Worm (Caenorhabditis elegans) whole organism, late embryonic: ENCODE measurements around the gene clec-78.

ENCODE experiments used
- C08G9.2 ChIP-seq: sonication (generic microtip); optimal IDR thresholded peaks from 2 replicates; lab custom pipeline; 2016; ENCODE audit warnings: mild to moderate bottlenecking, missing genetic modification characterization, moderate library complexity, missing compliant biosample characterization
- F13H6.1 ChIP-seq: sonication (generic microtip); optimal IDR thresholded peaks from 2 replicates; lab custom pipeline; 2016; ENCODE audit warnings: missing genetic modification characterization, missing compliant biosample characterization
- T23F11.4 ChIP-seq: fragments of 200-800 bp; sonication (Bioruptor generic); optimal IDR thresholded peaks from 2 replicates; lab custom pipeline; 2018; ENCODE audit warnings: mild to moderate bottlenecking, missing genetic modification characterization, missing compliant biosample characterization
- ahr-1 ChIP-seq: sonication (generic microtip); optimal IDR thresholded peaks from 2 replicates; lab custom pipeline; 2016; ENCODE audit warnings: missing genetic modification characterization, missing compliant biosample characterization
- ceh-14 ChIP-seq: sonication (generic microtip); optimal IDR thresholded peaks from 2 replicates; lab custom pipeline; 2016; ENCODE audit warnings: missing genotype, missing genetic modification characterization, missing compliant biosample characterization
- ceh-18 ChIP-seq: sonication (generic microtip); optimal IDR thresholded peaks from 2 replicates; lab custom pipeline; 2016; ENCODE audit warnings: missing genetic modification characterization, missing compliant biosample characterization
- ceh-2 ChIP-seq: sonication (generic microtip); optimal IDR thresholded peaks from 2 replicates; lab custom pipeline; 2016; ENCODE audit warnings: missing genotype, missing genetic modification characterization, missing compliant biosample characterization
- ceh-22 ChIP-seq: sonication (generic microtip); optimal IDR thresholded peaks from 2 replicates; lab custom pipeline; 2017; ENCODE audit warnings: missing biosample characterization, missing genetic modification characterization
- ceh-24 ChIP-seq: sonication (generic microtip); optimal IDR thresholded peaks from 2 replicates; lab custom pipeline; 2016; ENCODE audit warnings: mild to moderate bottlenecking, missing genetic modification characterization, missing compliant biosample characterization
- ceh-30 ChIP-seq: fragments of 150-350 bp; optimal IDR thresholded peaks from 2 replicates; lab custom pipeline; 2014; ENCODE audit warnings: missing biosample characterization, missing genetic modification characterization
- ceh-31 ChIP-seq: sonication (generic microtip); optimal IDR thresholded peaks from 2 replicates; lab custom pipeline; 2016; ENCODE audit warnings: missing genetic modification characterization, missing compliant biosample characterization
- ceh-34 ChIP-seq: sonication (generic microtip); optimal IDR thresholded peaks from 2 replicates; lab custom pipeline; 2016; ENCODE audit warnings: mild to moderate bottlenecking, missing genetic modification characterization, missing compliant biosample characterization
- ceh-9 ChIP-seq: sonication (generic microtip); optimal IDR thresholded peaks from 2 replicates; lab custom pipeline; 2016; ENCODE audit warnings: mild to moderate bottlenecking, missing genetic modification characterization, inconsistent platforms, missing compliant biosample characterization
- che-1 ChIP-seq: sonication (generic microtip); optimal IDR thresholded peaks from 2 replicates; lab custom pipeline; 2016; ENCODE audit warnings: mild to moderate bottlenecking, missing genetic modification characterization, missing compliant biosample characterization
- dve-1 ChIP-seq: sonication (generic microtip); optimal IDR thresholded peaks from 2 replicates; lab custom pipeline; 2017; ENCODE audit warnings: antibody characterized with exemption, mild to moderate bottlenecking, missing genetic modification characterization, missing compliant biosample characterization
- elt-2 ChIP-seq: sonication (generic microtip); optimal IDR thresholded peaks from 2 replicates; lab custom pipeline; 2016; ENCODE audit warnings: missing genetic modification reagents, missing genetic modification characterization, missing compliant biosample characterization
- elt-4 ChIP-seq: sonication (generic microtip); optimal IDR thresholded peaks from 2 replicates; lab custom pipeline; 2016; ENCODE audit warnings: missing genetic modification characterization, missing compliant biosample characterization
- ets-4 ChIP-seq: sonication (generic microtip); optimal IDR thresholded peaks from 2 replicates; lab custom pipeline; 2016; ENCODE audit warnings: missing genetic modification characterization, missing compliant biosample characterization
- eyg-1 ChIP-seq: sonication (generic microtip); optimal IDR thresholded peaks from 2 replicates; lab custom pipeline; 2016; ENCODE audit warnings: missing genotype, missing genetic modification characterization, missing compliant biosample characterization
- fax-1 ChIP-seq: sonication (generic microtip); optimal IDR thresholded peaks from 2 replicates; lab custom pipeline; 2016; ENCODE audit warnings: missing genotype, missing genetic modification characterization, missing compliant biosample characterization
- fkh-10 ChIP-seq: fragments of 150-350 bp; optimal IDR thresholded peaks from 2 replicates; lab custom pipeline; 2014; ENCODE audit warnings: missing biosample characterization, missing genetic modification reagents, missing genetic modification characterization
- fkh-6 ChIP-seq: sonication (generic microtip); optimal IDR thresholded peaks from 2 replicates; lab custom pipeline; 2016; ENCODE audit warnings: missing genetic modification characterization, missing compliant biosample characterization
- gmeb-2 ChIP-seq: sonication (generic microtip); optimal IDR thresholded peaks from 2 replicates; lab custom pipeline; 2016; ENCODE audit warnings: missing genetic modification characterization, inconsistent platforms, missing compliant biosample characterization
- hlh-15 ChIP-seq: sonication (generic microtip); optimal IDR thresholded peaks from 2 replicates; lab custom pipeline; 2016; ENCODE audit warnings: missing genetic modification characterization, missing compliant biosample characterization
- hlh-6 ChIP-seq: sonication (generic microtip); optimal IDR thresholded peaks from 2 replicates; lab custom pipeline; 2016; ENCODE audit warnings: missing genotype, missing genetic modification characterization, missing compliant biosample characterization
- hlh-8 ChIP-seq: sonication (generic microtip); optimal IDR thresholded peaks from 2 replicates; lab custom pipeline; 2016; ENCODE audit warnings: missing genotype, missing genetic modification characterization, missing compliant biosample characterization
- lim-6 ChIP-seq: sonication (generic microtip); optimal IDR thresholded peaks from 2 replicates; lab custom pipeline; 2016; ENCODE audit warnings: missing genetic modification characterization, missing compliant biosample characterization
- lin-11 ChIP-seq: fragments of 200-800 bp; sonication (Bioruptor generic); optimal IDR thresholded peaks from 2 replicates; lab custom pipeline; 2018; ENCODE audit warnings: mild to moderate bottlenecking, missing genetic modification characterization, missing compliant biosample characterization
- nfya-1 ChIP-seq: sonication (generic microtip); optimal IDR thresholded peaks from 2 replicates; lab custom pipeline; 2017; ENCODE audit warnings: missing genetic modification characterization, mild to moderate bottlenecking, missing compliant biosample characterization, antibody characterized with exemption, moderate library complexity
- nhr-232 ChIP-seq: sonication (generic microtip); optimal IDR thresholded peaks from 2 replicates; lab custom pipeline; 2016; ENCODE audit warnings: missing genetic modification characterization, missing compliant biosample characterization
- npax-4 ChIP-seq: sonication (generic microtip); optimal IDR thresholded peaks from 2 replicates; lab custom pipeline; 2016; ENCODE audit warnings: missing genetic modification characterization, missing compliant biosample characterization
- pax-1 ChIP-seq: fragments of 150-350 bp; optimal IDR thresholded peaks from 2 replicates; lab custom pipeline; 2014; ENCODE audit warnings: missing biosample characterization, missing genetic modification characterization
- pha-2 ChIP-seq: sonication (generic microtip); optimal IDR thresholded peaks from 2 replicates; lab custom pipeline; 2017; ENCODE audit warnings: mild to moderate bottlenecking, missing genetic modification characterization, missing compliant biosample characterization
- pha-4 ChIP-seq: fragments of 150-350 bp; optimal IDR thresholded peaks from 2 replicates; lab custom pipeline; 2018; ENCODE audit warnings: missing biosample characterization, missing genetic modification reagents, missing genetic modification characterization
- pqm-1 ChIP-seq: sonication (generic microtip); optimal IDR thresholded peaks from 2 replicates; lab custom pipeline; 2016; ENCODE audit warnings: missing genetic modification characterization, missing compliant biosample characterization
- pros-1 ChIP-seq: fragments of 150-350 bp; optimal IDR thresholded peaks from 2 replicates; lab custom pipeline; 2014; ENCODE audit warnings: missing biosample characterization, missing genetic modification reagents, missing genetic modification characterization
- ref-2 ChIP-seq: sonication (generic microtip); optimal IDR thresholded peaks from 2 replicates; lab custom pipeline; 2016; ENCODE audit warnings: missing genetic modification characterization, missing compliant biosample characterization
- sox-2 ChIP-seq: fragments of 200-800 bp; sonication (Bioruptor generic); IDR thresholded peaks from 2 replicates; pipeline ENCODE4 v1.3.6; 2022; ENCODE audit warnings: missing genetic modification reagents, missing genetic modification characterization, missing compliant biosample characterization
- syd-9 ChIP-seq: sonication (generic microtip); optimal IDR thresholded peaks from 2 replicates; lab custom pipeline; 2016; ENCODE audit warnings: mild to moderate bottlenecking, missing genetic modification characterization, moderate library complexity, missing compliant biosample characterization
- tbx-2 ChIP-seq: sonication (generic microtip); optimal IDR thresholded peaks from 2 replicates; lab custom pipeline; 2016; ENCODE audit warnings: missing genetic modification characterization, missing compliant biosample characterization
- tbx-7 ChIP-seq: sonication (generic microtip); optimal IDR thresholded peaks from 2 replicates; lab custom pipeline; 2016; ENCODE audit warnings: missing genotype, missing genetic modification characterization, missing compliant biosample characterization
- ttx-3 ChIP-seq: sonication (generic microtip); optimal IDR thresholded peaks from 2 replicates; lab custom pipeline; 2016; ENCODE audit warnings: missing genetic modification reagents, missing genetic modification characterization, missing compliant biosample characterization
- unc-55 ChIP-seq: sonication (generic microtip); optimal IDR thresholded peaks from 2 replicates; lab custom pipeline; 2017; ENCODE audit warnings: missing biosample characterization, missing genetic modification reagents, missing genetic modification characterization
- unc-86 ChIP-seq: sonication (generic microtip); optimal IDR thresholded peaks from 2 replicates; lab custom pipeline; 2016; ENCODE audit warnings: missing genetic modification characterization, missing compliant biosample characterization
- ztf-16 ChIP-seq: sonication (generic microtip); optimal IDR thresholded peaks from 2 replicates; lab custom pipeline; 2017; ENCODE audit warnings: missing genetic modification characterization, missing compliant biosample characterization

The clec-78 gene

ce11 chrIV:4016723-4017122 is 27.8 kb downstream of the clec-78 start:
- no peak for TF ChIP-seq ceh-14 (tag; lab: Kevin White, UChicago)
- no peak for TF ChIP-seq ttx-3 (tag; lab: Kevin White, UChicago)
- TF ChIP-seq hlh-6, result no peak
- no peak for TF ChIP-seq ceh-24 (tag; lab: Kevin White, UChicago)
- no peak for TF ChIP-seq fax-1
- TF ChIP-seq sox-2 (GFP tag; lab: Robert Waterston, UW), result no peak
- TF ChIP-seq gmeb-2 (tag; lab: Kevin White, UChicago), result no peak
- TF ChIP-seq C08G9.2, result no peak
- TF ChIP-seq ceh-31 (tag; lab: Kevin White, UChicago), result no peak
- no peak for TF ChIP-seq pqm-1 (tag; lab: Kevin White, UChicago)
- TF ChIP-seq pax-1 (tag; lab: Kevin White, UChicago), result no peak
- no peak for TF ChIP-seq ref-2 (tag; lab: Kevin White, UChicago)
- no peak for TF ChIP-seq ceh-2 (tag; lab: Kevin White, UChicago)
- TF ChIP-seq lim-6 (tag; lab: Kevin White, UChicago), result no peak
- TF ChIP-seq pha-2, result no peak
- TF ChIP-seq ceh-22 (tag; lab: Kevin White, UChicago), result no peak
- TF ChIP-seq nfya-1 (tag; lab: Kevin White, UChicago), result no peak

ce11 chrIV:4018692-4019387 is 29.9 kb downstream of the clec-78 start:
- TF ChIP-seq tbx-7 (tag; lab: Kevin White, UChicago) (no peak), fkh-6 (tag; lab: Kevin White, UChicago) (no peak), fkh-10 (GFP tag; lab: Kevin White, UChicago) (no peak), lin-11 (no peak), unc-86 (tag; lab: Kevin White, UChicago) (no peak), hlh-8 (no peak), hlh-15 (tag; lab: Kevin White, UChicago) (no peak), ceh-31 (tag; lab: Kevin White, UChicago) (no peak), pha-2 (no peak), C08G9.2 (no peak), gmeb-2 (tag; lab: Kevin White, UChicago) (no peak), ahr-1 (no peak)

ce11 chrIV:4019836-4020235 is 30.9 kb downstream of the clec-78 start:
- TF ChIP-seq ceh-9 (tag; lab: Kevin White, UChicago), result no peak
- TF ChIP-seq ets-4, result no peak
- TF ChIP-seq ceh-30 (tag; lab: Kevin White, UChicago), result peak; percentile 58
- TF ChIP-seq lim-6 (tag; lab: Kevin White, UChicago), result no peak
- peak; percentile 51 for TF ChIP-seq F13H6.1 (tag; lab: Kevin White, UChicago)
- TF ChIP-seq gmeb-2 (tag; lab: Kevin White, UChicago), result no peak
- TF ChIP-seq fkh-6 (tag; lab: Kevin White, UChicago), result no peak
- no peak for TF ChIP-seq elt-4
- peak; percentile 41 for TF ChIP-seq dve-1 (tag; lab: Kevin White, UChicago)
- TF ChIP-seq unc-86 (tag; lab: Kevin White, UChicago), result no peak
- no peak for TF ChIP-seq npax-4 (tag; lab: Kevin White, UChicago)
- TF ChIP-seq unc-55 (GFP tag; lab: Kevin White, UChicago), result peak; percentile 47
- no peak for TF ChIP-seq eyg-1 (tag; lab: Kevin White, UChicago)
- TF ChIP-seq che-1, result peak; percentile 34
- no peak for TF ChIP-seq syd-9 (tag; lab: Kevin White, UChicago)
- peak; percentile 8 for TF ChIP-seq nhr-232
- no peak for TF ChIP-seq tbx-7 (tag; lab: Kevin White, UChicago)
- no peak for TF ChIP-seq hlh-6
- TF ChIP-seq pha-4 (tag; lab: Kevin White, UChicago), result no peak
- peak; percentile 52 for TF ChIP-seq tbx-2 (tag; lab: Kevin White, UChicago)
- peak; percentile 9 for TF ChIP-seq pqm-1 (tag; lab: Kevin White, UChicago)
- no peak for TF ChIP-seq pros-1
- peak; percentile 65 for TF ChIP-seq ref-2 (tag; lab: Kevin White, UChicago)
- peak; percentile 68 for TF ChIP-seq ceh-34
- TF ChIP-seq ztf-16 (tag; lab: Kevin White, UChicago), result no peak
- TF ChIP-seq hlh-8, result no peak
- TF ChIP-seq ttx-3 (tag; lab: Kevin White, UChicago), result no peak
- peak; percentile 87 for TF ChIP-seq nfya-1 (tag; lab: Kevin White, UChicago)
- TF ChIP-seq T23F11.4 (GFP tag; lab: Kevin White, UChicago), result no peak
- TF ChIP-seq elt-2, result peak; percentile 11
- TF ChIP-seq ceh-31 (tag; lab: Kevin White, UChicago), result peak; percentile 81
- peak; percentile 86 for TF ChIP-seq ceh-18 (tag; lab: Kevin White, UChicago)
- no peak for TF ChIP-seq ceh-14 (tag; lab: Kevin White, UChicago)
